Fruit fly (Drosophila melanogaster): ENCODE measurements around the gene CG14406.

DNA sequence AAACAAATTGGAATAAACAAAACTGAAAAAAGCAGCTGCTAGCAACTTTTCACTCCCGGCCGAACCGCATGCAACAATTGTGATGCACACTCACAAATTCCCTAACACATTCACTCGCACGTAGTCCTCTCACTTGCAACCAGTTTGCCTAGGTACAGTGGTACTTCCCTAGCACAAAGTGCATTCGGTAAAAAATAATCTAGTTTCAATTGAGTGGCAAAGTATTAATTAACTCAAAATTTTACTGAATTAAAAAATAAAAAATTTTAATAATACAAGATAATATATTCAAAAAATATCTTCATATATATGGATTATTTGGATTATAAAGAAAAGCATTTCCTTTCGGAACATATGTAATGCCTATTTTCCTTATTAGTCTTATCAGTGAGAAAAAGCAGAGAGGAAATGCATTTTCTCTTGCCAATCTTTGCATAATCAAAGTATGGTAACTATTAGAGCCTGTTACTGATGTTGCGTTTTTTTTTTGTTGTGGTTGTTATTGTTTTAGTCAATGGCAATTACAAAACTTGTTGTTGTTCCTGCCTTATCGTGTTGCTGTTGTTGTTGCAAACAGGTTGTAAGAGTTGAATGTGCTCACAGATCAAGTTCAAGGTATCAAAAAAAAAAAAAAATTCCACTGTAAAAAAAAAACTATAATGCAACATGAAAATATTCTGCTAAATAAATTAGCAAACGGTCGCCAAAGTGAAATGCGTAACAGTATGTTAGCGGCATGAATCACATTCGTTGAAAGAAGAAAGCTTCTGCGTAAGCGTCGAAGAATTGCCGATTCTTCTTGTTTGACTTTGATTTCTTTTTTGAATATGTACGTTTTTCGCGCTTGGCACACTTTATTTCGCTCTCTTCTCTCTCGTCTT is 12.0 kb upstream of the CG14406 start:
- TF ChIP-seq insv (optimal IDR thresholded peaks at IDR 0.05) = no peak
- no peak for TF ChIP-seq psq (optimal IDR thresholded peaks at IDR 0.05)
- TF ChIP-seq Myc (optimal IDR thresholded peaks at IDR 0.05) = no peak
- no peak for TF ChIP-seq Sin3A (optimal IDR thresholded peaks at IDR 0.05)

All from Kc167 (cell line).